Worm (Caenorhabditis elegans) whole organism, L1 larva: ENCODE results near the gene nlp-6.

Source experiments
- efl-1 ChIP-seq, 4 experiments: fragments of 150-350 bp; optimal IDR thresholded peaks in 3 of 4; peaks in 1 of 4; 1 replicate in 1 of 4; 2 replicates in 3 of 4; lab custom pipeline; 2014; ENCODE audit warnings: missing biosample characterization in 2 of 4, missing genetic modification characterization in 2 of 4, missing genetic modification reagents in 2 of 4
- pqm-1 ChIP-seq: sonication (generic microtip); optimal IDR thresholded peaks from 3 replicates; lab custom pipeline; 2017; ENCODE audit warnings: missing biosample characterization, missing genetic modification characterization
- zag-1 ChIP-seq: fragments of 150-350 bp; optimal IDR thresholded peaks from 2 replicates; lab custom pipeline; 2014; ENCODE audit warnings: missing biosample characterization, missing genetic modification characterization

- TF ChIP-seq zag-1 (tag; lab: Kevin White, UChicago) = no peak
- TF ChIP-seq pqm-1 (tag; lab: Kevin White, UChicago) = no peak
- TF ChIP-seq efl-1 (optimal IDR thresholded peaks at IDR 0.05; lab: Kevin White, UChicago) = no peak
- TF ChIP-seq efl-1 (GFP tag; optimal IDR thresholded peaks at IDR 0.05 in 1 of 2; lab: Kevin White, UChicago) = no peak
These were observed 19.3 kb downstream of the nlp-6 start for ce11 chrX:17681534-17681933.
